Worm (Caenorhabditis elegans) whole organism, early embryonic: Measurements from ENCODE around the gene Y47D3A.20.

Experiments
- B0310.2 ChIP-seq: sonication (generic microtip); optimal IDR thresholded peaks from 2 replicates; lab custom pipeline; 2016; ENCODE audit warnings: mild to moderate bottlenecking, missing genetic modification characterization, missing compliant biosample characterization
- F13C5.2 ChIP-seq: sonication (generic microtip); optimal IDR thresholded peaks from 2 replicates; lab custom pipeline; 2017; ENCODE audit warnings: mild to moderate bottlenecking, missing genetic modification characterization, inconsistent platforms, missing compliant biosample characterization
- aly-1 ChIP-seq: sonication (generic microtip); optimal IDR thresholded peaks from 2 replicates; lab custom pipeline; 2016; ENCODE audit warnings: missing genetic modification characterization, missing compliant biosample characterization
- ama-1 ChIP-seq: fragments of 150-350 bp; optimal IDR thresholded peaks from 2 replicates; lab custom pipeline; 2014
- ceh-13 ChIP-seq: fragments of 200-800 bp; sonication (Bioruptor generic); optimal IDR thresholded peaks from 2 replicates; lab custom pipeline; 2018; ENCODE audit warnings: mild to moderate bottlenecking, missing genetic modification characterization, missing compliant biosample characterization
- ceh-36 ChIP-seq: sonication (generic microtip); optimal IDR thresholded peaks from 2 replicates; lab custom pipeline; 2016; ENCODE audit warnings: missing genetic modification characterization, inconsistent platforms, missing compliant biosample characterization
- ets-7 ChIP-seq: sonication (generic microtip); optimal IDR thresholded peaks from 2 replicates; lab custom pipeline; 2016; ENCODE audit warnings: missing genotype, missing genetic modification characterization, missing compliant biosample characterization
- flt-1 ChIP-seq: fragments of 200-800 bp; sonication (Bioruptor generic); IDR thresholded peaks from 2 replicates; pipeline ENCODE4 v1.3.6; 2022; ENCODE audit warnings: missing genetic modification characterization, missing compliant biosample characterization
- hmbx-1 ChIP-seq: sonication (generic microtip); optimal IDR thresholded peaks from 2 replicates; lab custom pipeline; 2016; ENCODE audit warnings: mild to moderate bottlenecking, missing genetic modification characterization, missing compliant biosample characterization
- hmg-4 ChIP-seq: fragments of 200-800 bp; sonication (Bioruptor generic); optimal IDR thresholded peaks from 2 replicates; lab custom pipeline; 2018; ENCODE audit warnings: mild to moderate bottlenecking, missing genetic modification characterization, missing compliant biosample characterization
- hnd-1 ChIP-seq: sonication (generic microtip); optimal IDR thresholded peaks from 2 replicates; lab custom pipeline; 2016; ENCODE audit warnings: missing genetic modification characterization, missing compliant biosample characterization
- pes-1 ChIP-seq: fragments of 200-800 bp; sonication (Bioruptor generic); IDR thresholded peaks from 2 replicates; pipeline ENCODE4 v1.3.6; 2022; ENCODE audit warnings: missing genetic modification reagents, missing genetic modification characterization, missing compliant biosample characterization
- scrt-1 ChIP-seq: fragments of 200-800 bp; sonication (Bioruptor generic); IDR thresholded peaks from 2 replicates; pipeline ENCODE4 v1.3.6; 2022; ENCODE audit warnings: missing genetic modification characterization, missing compliant biosample characterization
- sea-1 ChIP-seq: fragments of 200-800 bp; sonication (Bioruptor generic); conservative IDR thresholded peaks from 2 replicates; pipeline ENCODE4 v1.3.6; 2022; ENCODE audit warnings: missing genetic modification characterization, missing compliant biosample characterization
- tbx-11 ChIP-seq: fragments of 200-800 bp; sonication (Bioruptor generic); IDR thresholded peaks from 2 replicates; pipeline ENCODE4 v1.3.6; 2022; ENCODE audit warnings: missing genetic modification characterization, missing compliant biosample characterization
- tbx-37 ChIP-seq: fragments of 200-800 bp; sonication (Bioruptor generic); conservative IDR thresholded peaks from 2 replicates; pipeline ENCODE4 v1.3.6; 2022; ENCODE audit warnings: missing genetic modification reagents, missing genetic modification characterization, missing compliant biosample characterization
- tra-4 ChIP-seq: sonication (generic microtip); optimal IDR thresholded peaks from 2 replicates; lab custom pipeline; 2017; ENCODE audit warnings: missing genetic modification characterization, missing compliant biosample characterization

The Y47D3A.20 gene

ce11 chrIII:11244820-11245219 is 30.0 kb upstream of the Y47D3A.20 start, which contains the start of gene rsks-1:
Gene rsks-1, plus strand, starts transcription at chrIII:11245120.
- TF ChIP-seq tbx-11 (GFP tag; lab: Robert Waterston, UW) (no peak), F13C5.2 (tag; lab: Kevin White, UChicago) (no peak), tbx-37 (GFP tag; lab: Robert Waterston, UW) (no peak), ceh-36 (tag; lab: Kevin White, UChicago) (no peak), pes-1 (no peak), sea-1 (GFP tag; lab: Robert Waterston, UW) (no peak), ama-1 (no peak), B0310.2 (no peak), ceh-13 (GFP tag; lab: Kevin White, UChicago) (no peak), flt-1 (GFP tag; lab: Robert Waterston, UW) (no peak), hnd-1 (tag; lab: Kevin White, UChicago) (no peak), aly-1 (no peak), scrt-1 (GFP tag; lab: Robert Waterston, UW) (no peak), hmg-4 (GFP tag; lab: Kevin White, UChicago) (no peak), hmbx-1 (tag; lab: Kevin White, UChicago) (no peak), tra-4 (no peak), ets-7 (no peak)

- no peak for TF ChIP-seq hnd-1 (tag; lab: Kevin White, UChicago)
- no peak for TF ChIP-seq ets-7
- TF ChIP-seq ceh-36 (tag; lab: Kevin White, UChicago), result no peak
- no peak for TF ChIP-seq B0310.2
- no peak for TF ChIP-seq tbx-37 (GFP tag; lab: Robert Waterston, UW)
- no peak for TF ChIP-seq ceh-13 (GFP tag; lab: Kevin White, UChicago)
- no peak for TF ChIP-seq tbx-11 (GFP tag; lab: Robert Waterston, UW)
- TF ChIP-seq sea-1 (GFP tag; lab: Robert Waterston, UW), result no peak
Measured at ce11 chrIII:11246588-11246987, 28.3 kb upstream of the Y47D3A.20 start.

- no peak for TF ChIP-seq F13C5.2 (tag; lab: Kevin White, UChicago)
- no peak for TF ChIP-seq ceh-36 (tag; lab: Kevin White, UChicago)
- no peak for TF ChIP-seq aly-1
- TF ChIP-seq tra-4, result no peak
- TF ChIP-seq tbx-11 (GFP tag; lab: Robert Waterston, UW), result no peak
- no peak for TF ChIP-seq ets-7
- TF ChIP-seq hnd-1 (tag; lab: Kevin White, UChicago), result no peak
- TF ChIP-seq flt-1 (GFP tag; lab: Robert Waterston, UW), result no peak
- no peak for TF ChIP-seq sea-1 (GFP tag; lab: Robert Waterston, UW)
- TF ChIP-seq ama-1, result no peak
- TF ChIP-seq hmbx-1 (tag; lab: Kevin White, UChicago), result no peak
- TF ChIP-seq B0310.2, result no peak
- TF ChIP-seq ceh-13 (GFP tag; lab: Kevin White, UChicago), result no peak
- no peak for TF ChIP-seq hmg-4 (GFP tag; lab: Kevin White, UChicago)
- no peak for TF ChIP-seq pes-1
- TF ChIP-seq scrt-1 (GFP tag; lab: Robert Waterston, UW), result no peak
- no peak for TF ChIP-seq tbx-37 (GFP tag; lab: Robert Waterston, UW)
Measured at ce11 chrIII:11248897-11249296, 26.0 kb upstream of the Y47D3A.20 start.

- TF ChIP-seq ceh-13 (GFP tag; lab: Kevin White, UChicago) (no peak), ama-1 (no peak), pes-1 (no peak)
Measured at ce11 chrIII:11251718-11252441, 23.0 kb upstream of the Y47D3A.20 start, which contains the start of gene Y47D3A.32. Gene Y47D3A.32, plus strand, starts transcription at chrIII:11252391.

ce11 chrIII:11255072-11255471 is 19.8 kb upstream of the Y47D3A.20 start:
- no peak for TF ChIP-seq ama-1
- no peak for TF ChIP-seq B0310.2
- TF ChIP-seq flt-1 (GFP tag; lab: Robert Waterston, UW), result no peak
- TF ChIP-seq tbx-37 (GFP tag; lab: Robert Waterston, UW), result no peak
- TF ChIP-seq hnd-1 (tag; lab: Kevin White, UChicago), result no peak

ce11 chrIII:11262089-11262488 is 12.8 kb upstream of the Y47D3A.20 start:
- no peak for TF ChIP-seq tbx-11 (GFP tag; lab: Robert Waterston, UW)
- TF ChIP-seq tra-4, result no peak
- TF ChIP-seq aly-1, result no peak
- no peak for TF ChIP-seq F13C5.2 (tag; lab: Kevin White, UChicago)
- no peak for TF ChIP-seq pes-1
- TF ChIP-seq ceh-13 (GFP tag; lab: Kevin White, UChicago), result no peak

ce11 chrIII:11267372-11267771 is 7.5 kb upstream of the Y47D3A.20 start:
- TF ChIP-seq F13C5.2 (tag; lab: Kevin White, UChicago), result no peak
- TF ChIP-seq hnd-1 (tag; lab: Kevin White, UChicago), result no peak

ce11 chrIII:11268532-11268931 is 6.3 kb upstream of the Y47D3A.20 start:
- TF ChIP-seq scrt-1 (GFP tag; lab: Robert Waterston, UW) (no peak), hmg-4 (GFP tag; lab: Kevin White, UChicago) (no peak), aly-1 (no peak), F13C5.2 (tag; lab: Kevin White, UChicago) (no peak)

- TF ChIP-seq tbx-37 (GFP tag; lab: Robert Waterston, UW) (no peak), ceh-36 (tag; lab: Kevin White, UChicago) (no peak), tra-4 (no peak), pes-1 (no peak), hmbx-1 (tag; lab: Kevin White, UChicago) (no peak)
Measured at ce11 chrIII:11269206-11269605, 5.7 kb upstream of the Y47D3A.20 start.
